Fruit fly (Drosophila melanogaster): Measurements from ENCODE around the gene Tsp26A.

Gene Tsp26A

DNA sequence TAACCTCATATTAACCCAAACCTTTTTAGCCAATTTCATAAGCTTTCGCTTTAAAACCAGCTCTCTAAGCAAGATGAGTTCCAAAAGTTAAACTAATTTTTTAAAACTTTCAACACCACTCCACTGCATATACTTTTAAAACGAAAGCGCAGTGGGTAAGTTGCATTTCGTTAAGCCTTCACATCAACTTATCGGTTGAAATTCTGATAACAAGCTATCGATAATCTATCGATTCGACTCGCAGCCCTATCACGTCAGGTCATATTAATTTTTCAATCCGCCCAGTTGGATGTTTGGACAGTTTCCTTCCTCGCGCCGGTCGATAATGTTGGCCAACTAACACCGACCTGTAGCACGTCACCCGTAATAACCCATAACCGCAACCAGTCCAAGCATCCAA is 13.9 kb upstream of the Tsp26A start, which contains the start of gene ifc (continued):
- TF ChIP-seq Blimp-1 (GFP tag; optimal IDR thresholded peaks at IDR 0.05) (no peak), Hr3 (GFP tag; optimal IDR thresholded peaks at IDR 0.05) (peak; percentile 30), H2.0 (GFP tag; IDR thresholded peaks at IDR 0.05) (no peak), Side (GFP tag; optimal IDR thresholded peaks at IDR 0.05) (peak; percentile 32), CG9797 (GFP tag; optimal IDR thresholded peaks at IDR 0.05) (peak; percentile 94), p53 (GFP tag; optimal IDR thresholded peaks at IDR 0.05) (peak; percentile 49), CG1603 (tag; optimal IDR thresholded peaks at IDR 0.05) (peak; percentile 91), pb (GFP tag; optimal IDR thresholded peaks at IDR 0.05) (peak; percentile 9), eve (GFP tag; optimal IDR thresholded peaks at IDR 0.05) (no peak), CG9876 (GFP tag; optimal IDR thresholded peaks at IDR 0.05) (peak; percentile 63), CG33557 (GFP tag; optimal IDR thresholded peaks at IDR 0.05) (peak; percentile 44), Sox100B (GFP tag; optimal IDR thresholded peaks at IDR 0.05) (no peak), NFAT (GFP tag; IDR thresholded peaks at IDR 0.05) (no peak), CG3065 (GFP tag; optimal IDR thresholded peaks at IDR 0.05) (no peak), repo (GFP tag; optimal IDR thresholded peaks at IDR 0.05) (peak; percentile 14), CG10565 (GFP tag; optimal IDR thresholded peaks at IDR 0.05) (no peak), ind (GFP tag; optimal IDR thresholded peaks at IDR 0.05) (peak; percentile 55), Oli (tag; optimal IDR thresholded peaks at IDR 0.05) (peak; percentile 23), corto (GFP tag; optimal IDR thresholded peaks at IDR 0.05) (no peak), CG11560 (tag; IDR thresholded peaks at IDR 0.05) (no peak), ro (GFP tag; IDR thresholded peaks at IDR 0.05) (no peak), tgo (GFP tag; IDR thresholded peaks at IDR 0.05) (no peak), D (optimal IDR thresholded peaks at IDR 0.05) (no peak), D (GFP tag; optimal IDR thresholded peaks at IDR 0.05) (no peak), otp (GFP tag; IDR thresholded peaks at IDR 0.05) (no peak), CG17186 (GFP tag; optimal IDR thresholded peaks at IDR 0.05) (peak; percentile 66), CG8924 (tag; optimal IDR thresholded peaks at IDR 0.05) (peak; percentile 61), disco-r (GFP tag; optimal IDR thresholded peaks at IDR 0.05) (peak; percentile 19), gt (GFP tag; IDR thresholded peaks at IDR 0.05) (no peak), GATAe (GFP tag; conservative IDR thresholded peaks at IDR 0.05) (no peak), sim (GFP tag; IDR thresholded peaks at IDR 0.05) (no peak), crol (GFP tag; IDR thresholded peaks at IDR 0.05) (no peak), Lim3 (GFP tag; IDR thresholded peaks at IDR 0.05) (no peak), Dek (tag; optimal IDR thresholded peaks at IDR 0.05) (peak; percentile 63), D19B (GFP tag; optimal IDR thresholded peaks at IDR 0.05) (peak; percentile 21), Sin3A (optimal IDR thresholded peaks at IDR 0.05) (peak; percentile 39), ATbp (GFP tag; optimal IDR thresholded peaks at IDR 0.05) (no peak), Oaz (GFP tag; IDR thresholded peaks at IDR 0.05) (no peak), gcm2 (GFP tag; optimal IDR thresholded peaks at IDR 0.05) (no peak), D19A (tag; optimal IDR thresholded peaks at IDR 0.05) (peak; percentile 34), jigr1 (GFP tag; IDR thresholded peaks at IDR 0.05) (no peak), CG2678 (tag; optimal IDR thresholded peaks at IDR 0.05) (peak; percentile 64), CG3995 (GFP tag; optimal IDR thresholded peaks at IDR 0.05) (peak; percentile 17), CG12391 (tag; optimal IDR thresholded peaks at IDR 0.05) (peak; percentile 74), CG8290 (GFP tag; optimal IDR thresholded peaks at IDR 0.05) (peak; percentile 89), CG8290 (tag; optimal IDR thresholded peaks at IDR 0.05) (peak; percentile 43 to 84), CG11695 (GFP tag; IDR thresholded peaks at IDR 0.05) (no peak), ttk (GFP tag; IDR thresholded peaks at IDR 0.05) (no peak), btn (GFP tag; optimal IDR thresholded peaks at IDR 0.05) (no peak), nerfin-1 (tag; optimal IDR thresholded peaks at IDR 0.05) (peak; percentile 28), Gsc (GFP tag; IDR thresholded peaks at IDR 0.05) (no peak), grau (tag; optimal IDR thresholded peaks at IDR 0.05) (peak; percentile 69), Drgx (GFP tag; IDR thresholded peaks at IDR 0.05) (no peak), HmgZ (tag; optimal IDR thresholded peaks at IDR 0.05) (peak; percentile 82)
